Fruit fly (Drosophila melanogaster): Measurements from ENCODE around the gene CG31233.
A peak's percentile ranks its signal among the peaks of the same experiment; 100 is the strongest.

Gene CG31233

DNA sequence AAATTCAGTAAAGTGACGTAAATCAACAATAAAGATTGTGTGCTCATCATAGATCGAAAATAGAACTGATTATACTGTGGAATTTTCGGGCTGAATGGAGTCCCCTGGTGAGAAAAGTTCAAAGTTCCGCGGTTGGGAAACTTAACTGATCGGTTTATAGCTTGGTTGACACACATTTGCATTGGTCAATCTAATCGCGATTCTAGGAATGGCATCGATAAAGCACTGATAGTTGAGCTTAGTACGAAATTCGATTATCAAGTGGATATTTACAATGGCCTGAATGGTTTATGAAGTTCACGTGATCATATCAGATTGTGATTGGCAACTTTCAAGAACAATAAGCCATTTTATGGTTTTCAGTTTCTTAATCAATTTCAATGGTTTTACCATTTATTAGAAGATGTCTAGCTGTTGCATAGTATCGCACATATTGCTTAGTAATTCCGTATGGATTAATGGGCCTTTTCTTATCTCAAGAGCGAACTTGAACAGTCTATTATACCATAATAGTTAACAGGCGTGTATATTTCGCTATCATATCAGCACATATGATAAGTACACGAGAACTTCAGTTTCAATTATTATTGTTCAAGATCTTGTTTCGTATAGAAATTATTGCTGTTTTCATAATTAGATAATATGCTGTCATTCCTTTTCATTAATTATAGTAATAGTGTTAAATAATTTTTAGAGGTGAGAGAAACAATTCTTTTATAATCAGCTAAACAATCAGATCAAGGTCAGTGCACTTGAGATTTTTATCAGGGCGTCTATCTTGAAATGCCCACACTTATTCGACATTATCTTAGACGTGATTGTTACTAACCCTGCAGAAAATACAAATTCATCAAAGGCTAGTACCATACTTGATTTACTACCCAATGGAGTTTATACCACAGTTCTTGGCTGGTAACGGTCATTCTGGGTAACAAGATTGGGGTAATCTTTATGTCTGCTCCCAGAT, at the start of gene CG31233:
CG31233 (plus strand) TSS at position 900 of the 967 bp plus-strand sequence.
- TF ChIP-seq Blimp-1 (GFP tag; optimal IDR thresholded peaks at IDR 0.05) (no peak), CG3919 (GFP tag; optimal IDR thresholded peaks at IDR 0.05) (no peak), Gug (GFP tag; IDR thresholded peaks at IDR 0.05) (no peak), CG15336 (GFP tag; IDR thresholded peaks at IDR 0.05) (no peak), achi (GFP tag; optimal IDR thresholded peaks at IDR 0.05) (no peak), CG6276 (GFP tag; optimal IDR thresholded peaks at IDR 0.05) (no peak), Lpt (GFP tag; optimal IDR thresholded peaks at IDR 0.05) (no peak), dsx (GFP tag; optimal IDR thresholded peaks at IDR 0.05; ENCODE audit: poor library complexity, severe bottlenecking) (no peak), Sox102F (GFP tag; optimal IDR thresholded peaks at IDR 0.05) (no peak), Eip78C (GFP tag) (no peak), Smox (GFP tag; optimal IDR thresholded peaks at IDR 0.05) (no peak), CG16779 (tag; optimal IDR thresholded peaks at IDR 0.05) (no peak), CG3032 (tag; optimal IDR thresholded peaks at IDR 0.05) (no peak), eg (GFP tag; IDR thresholded peaks at IDR 0.05) (no peak), Sox14 (GFP tag; optimal IDR thresholded peaks at IDR 0.05) (no peak), salr (GFP tag; optimal IDR thresholded peaks at IDR 0.05) (no peak), CG8119 (GFP tag; IDR thresholded peaks at IDR 0.05) (no peak), CG10631 (GFP tag; optimal IDR thresholded peaks at IDR 0.05) (no peak)

DNA sequence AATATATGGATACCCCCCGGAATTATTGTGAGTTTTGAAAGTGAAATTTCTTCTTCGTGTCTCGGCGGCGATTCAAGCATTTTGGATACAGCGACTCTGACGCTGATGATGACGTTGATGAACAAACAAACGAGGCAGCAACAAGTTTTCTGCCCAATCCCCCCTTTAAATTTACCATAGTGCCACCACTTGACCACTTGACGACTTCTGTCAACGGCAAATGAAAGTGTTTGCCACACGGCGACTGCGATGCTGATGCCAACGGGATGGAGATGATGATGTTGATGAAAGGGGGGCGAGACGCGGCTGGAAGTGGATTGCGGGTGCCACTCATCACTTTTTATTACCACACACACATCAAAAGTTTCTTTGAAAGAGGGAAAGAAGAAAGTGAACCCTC, 49.2 kb upstream of the CG31233 start:
- TF ChIP-seq fd59A (GFP tag; optimal IDR thresholded peaks at IDR 0.05) (no peak), Eip78C (GFP tag) (peak; percentile 6), Blimp-1 (GFP tag; optimal IDR thresholded peaks at IDR 0.05) (peak; percentile 72)

DNA sequence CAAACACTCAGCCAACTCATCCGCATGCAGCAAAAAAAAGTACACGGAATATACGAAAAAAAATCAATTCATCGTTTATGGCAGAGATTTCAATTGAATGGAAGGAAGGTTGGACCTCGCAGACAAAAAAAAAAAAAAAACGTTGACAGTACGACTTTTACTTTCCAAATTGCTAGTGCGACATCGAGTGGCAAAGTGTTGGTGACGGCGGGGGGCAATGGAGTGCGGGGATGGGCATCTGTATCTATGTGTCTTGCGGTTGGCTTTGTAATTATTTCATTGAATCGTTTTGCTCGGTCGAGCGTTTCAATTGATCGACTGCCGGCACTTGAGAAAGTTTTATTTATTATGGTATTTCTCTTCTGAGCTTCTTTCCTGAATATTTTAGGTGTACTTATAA, 48.1 kb upstream of the CG31233 start:
- no peak for TF ChIP-seq acj6 (GFP tag; optimal IDR thresholded peaks at IDR 0.05)
- TF ChIP-seq CG6163 (GFP tag; IDR thresholded peaks at IDR 0.05), result no peak

DNA sequence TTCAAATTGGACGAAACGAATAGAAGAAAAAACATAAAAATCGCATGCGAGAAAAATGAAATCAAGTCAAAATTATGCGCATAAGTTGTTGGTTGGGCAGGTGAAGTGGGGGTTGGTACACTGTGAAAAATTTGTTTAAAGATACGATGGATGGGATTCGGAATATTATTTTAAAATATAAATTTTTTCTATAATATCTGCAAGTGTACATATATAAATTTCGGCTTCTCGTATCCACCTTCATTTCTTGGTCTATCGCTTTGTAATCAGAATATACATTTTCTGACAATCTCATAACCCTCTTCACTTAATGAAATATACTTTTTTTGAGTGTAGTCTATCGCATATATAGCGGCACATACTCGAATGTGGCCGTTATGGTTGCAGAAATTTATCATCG, 46.3 kb upstream of the CG31233 start:
- peak; percentile 36 for TF ChIP-seq CG8632 (GFP tag; optimal IDR thresholded peaks at IDR 0.05)
- TF ChIP-seq net (GFP tag; optimal IDR thresholded peaks at IDR 0.05), result peak; percentile 42
- peak; percentile 79 for TF ChIP-seq eg (GFP tag; IDR thresholded peaks at IDR 0.05)
- TF ChIP-seq CG15336 (GFP tag; IDR thresholded peaks at IDR 0.05), result peak; percentile 85
- TF ChIP-seq OdsH (GFP tag; optimal IDR thresholded peaks at IDR 0.05), result peak; percentile 63
- TF ChIP-seq fkh (GFP tag; optimal IDR thresholded peaks at IDR 0.05), result no peak
- TF ChIP-seq Smox (GFP tag; optimal IDR thresholded peaks at IDR 0.05), result peak; percentile 3
- TF ChIP-seq CG34406 (GFP tag; optimal IDR thresholded peaks at IDR 0.05), result peak; percentile 36
- TF ChIP-seq lz (GFP tag; optimal IDR thresholded peaks at IDR 0.05), result peak; percentile 16
- peak; percentile 41 for TF ChIP-seq CG6792 (GFP tag; optimal IDR thresholded peaks at IDR 0.05)
- TF ChIP-seq Eip75B (GFP tag; optimal IDR thresholded peaks at IDR 0.05), result peak; percentile 14
- peak; percentile 31 for TF ChIP-seq CG11762 (GFP tag; optimal IDR thresholded peaks at IDR 0.05; ENCODE audit: insufficient read depth)
- peak in 1 of 2 experiments; percentile 62 for TF ChIP-seq salr (GFP tag; optimal IDR thresholded peaks at IDR 0.05)
- peak; percentile 80 for TF ChIP-seq CG6276 (GFP tag; optimal IDR thresholded peaks at IDR 0.05)
- TF ChIP-seq CG32006 (GFP tag; optimal IDR thresholded peaks at IDR 0.05), result peak; percentile 91
- peak; percentile 75 for TF ChIP-seq svp (GFP tag)
- TF ChIP-seq achi (GFP tag; optimal IDR thresholded peaks at IDR 0.05), result peak; percentile 58
- TF ChIP-seq Met (GFP tag; optimal IDR thresholded peaks at IDR 0.05), result peak; percentile 42
- peak; percentile 39; the same call in 1 of the 2 replicates for TF ChIP-seq Gug (GFP tag; IDR thresholded peaks at IDR 0.05)
- TF ChIP-seq CG8119 (GFP tag; IDR thresholded peaks at IDR 0.05), result peak; percentile 88
- TF ChIP-seq acj6 (GFP tag; optimal IDR thresholded peaks at IDR 0.05), result peak; percentile 43
- peak; percentile 7 for TF ChIP-seq Hr39 (GFP tag; optimal IDR thresholded peaks at IDR 0.05)
- no peak for TF ChIP-seq fd85E (GFP tag; optimal IDR thresholded peaks at IDR 0.05)
- TF ChIP-seq Sox102F (GFP tag; optimal IDR thresholded peaks at IDR 0.05), result peak; percentile 16
- TF ChIP-seq Hr4 (GFP tag; optimal IDR thresholded peaks at IDR 0.05), result peak; percentile 88
- peak; percentile 40 for TF ChIP-seq esn (GFP tag; optimal IDR thresholded peaks at IDR 0.05)
- TF ChIP-seq CG6163 (GFP tag; IDR thresholded peaks at IDR 0.05), result peak; percentile 43; the same call in 1 of the 3 replicates
- peak; percentile 81 for TF ChIP-seq CG4318 (GFP tag; optimal IDR thresholded peaks at IDR 0.05)
- TF ChIP-seq CG10669 (GFP tag; optimal IDR thresholded peaks at IDR 0.05), result no peak
- TF ChIP-seq CG8319 (GFP tag; optimal IDR thresholded peaks at IDR 0.05), result no peak
- TF ChIP-seq CG3919 (GFP tag; optimal IDR thresholded peaks at IDR 0.05), result peak; percentile 64
- no peak for TF ChIP-seq CG16779 (tag; optimal IDR thresholded peaks at IDR 0.05)
- TF ChIP-seq vri (GFP tag; optimal IDR thresholded peaks at IDR 0.05), result no peak
- TF ChIP-seq CG9139 (GFP tag; optimal IDR thresholded peaks at IDR 0.05), result no peak
- TF ChIP-seq Eip78C (GFP tag), result peak; percentile 89
